Worm (Caenorhabditis elegans): Measurements from ENCODE around the gene C05C12.5.

- TF ChIP-seq crh-2 (tag; optimal IDR thresholded peaks at IDR 0.05) (no peak), blmp-1 (tag; optimal IDR thresholded peaks at IDR 0.05; ENCODE audit: insufficient read depth) (no peak), ztf-4 (tag; optimal IDR thresholded peaks at IDR 0.05) (no peak), lin-13 (GFP tag; optimal IDR thresholded peaks at IDR 0.05) (no peak)
Measured at ce11 chrIV:11259485-11259972, 1.5 kb downstream of the C05C12.5 start, which contains the start of gene gtl-1.

All from whole organism, L2 larva.